Fruit fly (Drosophila melanogaster) whole organism, prepupa: ENCODE data around the gene CG42588.

Source experiments
- CG1621 ChIP-seq: fragments of 200-800 bp; sonication (Bioruptor generic); optimal IDR thresholded peaks from 3 replicates; lab custom pipeline; 2018; ENCODE audit warnings: missing biosample characterization, mild to moderate bottlenecking, missing genetic modification characterization
- CG3919 ChIP-seq: fragments of 200-800 bp; sonication (Bioruptor generic); optimal IDR thresholded peaks from 3 replicates; lab custom pipeline; 2016; ENCODE audit warnings: missing biosample characterization, missing genetic modification characterization
- Met ChIP-seq: fragments of 200-800 bp; sonication (Bioruptor generic); optimal IDR thresholded peaks from 3 replicates; lab custom pipeline; 2016; ENCODE audit warnings: missing biosample characterization, missing genetic modification characterization
- Sox102F ChIP-seq: fragments of 200-800 bp; sonication (Bioruptor generic); optimal IDR thresholded peaks from 2 replicates; lab custom pipeline; 2016; ENCODE audit warnings: missing biosample characterization, mild to moderate bottlenecking, missing genetic modification characterization

DNA sequence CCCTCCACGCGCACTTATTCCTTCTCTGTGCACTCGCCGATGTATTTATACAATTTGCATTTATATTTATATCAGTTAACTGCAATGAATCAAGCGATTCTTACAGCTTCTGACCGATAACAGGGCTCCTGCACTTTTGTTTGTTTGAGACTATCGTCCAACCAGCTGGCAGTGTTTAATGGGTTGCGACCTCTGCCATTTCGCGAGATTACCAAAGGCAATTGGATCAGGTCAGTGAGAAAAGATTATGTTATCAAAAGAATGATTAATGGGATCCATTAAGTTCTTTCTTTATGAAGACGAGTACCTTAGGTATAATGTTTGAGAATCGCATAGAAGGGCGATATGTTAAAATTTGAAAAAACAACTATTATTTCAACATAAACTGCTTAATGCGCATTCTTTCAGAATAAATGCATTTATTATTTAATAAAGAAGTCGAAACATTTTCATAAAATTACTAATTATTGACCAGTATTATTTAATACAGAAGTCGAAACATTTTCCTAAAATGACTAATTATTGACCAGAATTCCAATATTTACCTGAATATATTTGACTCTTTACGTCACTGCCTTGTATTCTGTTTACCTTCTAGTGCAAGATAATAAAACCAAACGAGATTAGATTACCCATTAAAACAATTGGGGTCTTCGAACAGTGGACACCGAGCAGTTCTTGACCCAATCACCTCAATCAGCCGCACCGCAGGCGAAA, 14.5 kb upstream of the CG42588 start:
- TF ChIP-seq Sox102F (GFP tag; lab: Kevin White, UChicago) (no peak), Met (GFP tag; lab: Kevin White, UChicago) (no peak), CG3919 (no peak), CG1621 (tag; lab: Kevin White, UChicago) (no peak)
